Fruit fly (Drosophila melanogaster) whole organism, adult: ENCODE results near the gene how.

Experiments used
- CG11617 ChIP-seq: fragments of 200-800 bp; sonication (Bioruptor generic); optimal IDR thresholded peaks from 2 replicates; lab custom pipeline; 2017; ENCODE audit warnings: mild to moderate bottlenecking, missing biosample characterization, missing genetic modification reagents, missing genetic modification characterization
- CG12768 ChIP-seq: fragments of 200-800 bp; sonication (Bioruptor generic); optimal IDR thresholded peaks from 2 replicates; lab custom pipeline; 2017; ENCODE audit warnings: missing biosample characterization, missing genetic modification characterization, mild to moderate bottlenecking, moderate library complexity, missing genetic modification reagents
- CG14711 ChIP-seq: fragments of 200-800 bp; sonication (Bioruptor generic); optimal IDR thresholded peaks from 2 replicates; lab custom pipeline; 2018; ENCODE audit warnings: missing biosample characterization, mild to moderate bottlenecking, missing genetic modification characterization, moderate library complexity
- CG1620 ChIP-seq: fragments of 200-800 bp; sonication (Bioruptor generic); optimal IDR thresholded peaks from 2 replicates; lab custom pipeline; 2016; ENCODE audit warnings: missing biosample characterization, missing genetic modification characterization
- CG33017 ChIP-seq: fragments of 200-800 bp; sonication (Bioruptor generic); optimal IDR thresholded peaks from 2 replicates; lab custom pipeline; 2018; ENCODE audit warnings: missing biosample characterization, mild to moderate bottlenecking, missing genetic modification characterization, moderate library complexity
- CG5204 ChIP-seq: fragments of 200-800 bp; sonication (Bioruptor generic); optimal IDR thresholded peaks from 2 replicates; lab custom pipeline; 2016; ENCODE audit warnings: missing biosample characterization, missing genetic modification characterization
- CG7045 ChIP-seq: fragments of 200-800 bp; sonication (Bioruptor generic); optimal IDR thresholded peaks from 2 replicates; lab custom pipeline; 2017; ENCODE audit warnings: missing biosample characterization, mild to moderate bottlenecking, missing genetic modification characterization
- CG7101 ChIP-seq: fragments of 200-800 bp; sonication (Bioruptor generic); optimal IDR thresholded peaks from 2 replicates; lab custom pipeline; 2018; ENCODE audit warnings: missing biosample characterization, mild to moderate bottlenecking, missing genetic modification characterization, moderate library complexity
- Clk ChIP-seq: fragments of 200-800 bp; sonication (Bioruptor generic); optimal IDR thresholded peaks from 2 replicates; lab custom pipeline; 2017; ENCODE audit warnings: missing biosample characterization, missing genetic modification characterization
- Crg-1 ChIP-seq: fragments of 200-800 bp; sonication (Bioruptor generic); optimal IDR thresholded peaks from 2 replicates; lab custom pipeline; 2016; ENCODE audit warnings: missing biosample characterization, missing genetic modification characterization
- Hr96 ChIP-seq: fragments of 200-800 bp; sonication (Bioruptor generic); optimal IDR thresholded peaks from 2 replicates; lab custom pipeline; 2016; ENCODE audit warnings: missing biosample characterization, missing genetic modification characterization
- Mnt ChIP-seq: fragments of 200-800 bp; sonication (Bioruptor generic); optimal IDR thresholded peaks from 2 replicates; lab custom pipeline; 2016; ENCODE audit warnings: missing biosample characterization, mild to moderate bottlenecking, missing genetic modification characterization
- bab1 ChIP-seq: fragments of 200-800 bp; sonication (Bioruptor generic); optimal IDR thresholded peaks from 3 replicates; lab custom pipeline; 2019; ENCODE audit warnings: missing biosample characterization, mild to moderate bottlenecking, missing genetic modification characterization, moderate library complexity
- cic ChIP-seq: fragments of 200-800 bp; sonication (Bioruptor generic); optimal IDR thresholded peaks from 2 replicates; lab custom pipeline; 2017; ENCODE audit warnings: missing biosample characterization, mild to moderate bottlenecking, missing genetic modification characterization, moderate library complexity
- cnc ChIP-seq, 2 experiments: fragments of >200 bp; optimal IDR thresholded peaks; 2 replicates each; lab custom pipeline; 2017
- kay ChIP-seq: fragments of 200-800 bp; sonication (Bioruptor generic); peaks from one replicate; lab custom pipeline; 2016; ENCODE audit warnings: missing biosample characterization, missing genetic modification characterization, borderline replicate concordance
- ovo ChIP-seq: fragments of 200-800 bp; sonication (Bioruptor generic); optimal IDR thresholded peaks from 2 replicates; lab custom pipeline; 2016; ENCODE audit warnings: missing biosample characterization, missing genetic modification characterization
- pad ChIP-seq: fragments of 200-800 bp; sonication (Bioruptor generic); optimal IDR thresholded peaks from 3 replicates; lab custom pipeline; 2017; ENCODE audit warnings: missing biosample characterization, missing genetic modification characterization, mild to moderate bottlenecking, moderate library complexity, missing genetic modification reagents
- tj ChIP-seq: fragments of 200-800 bp; sonication (Bioruptor generic); optimal IDR thresholded peaks from 3 replicates; lab custom pipeline; 2017; ENCODE audit warnings: missing biosample characterization, mild to moderate bottlenecking, missing genetic modification characterization, moderate library complexity
- toe ChIP-seq: fragments of 200-800 bp; sonication (Bioruptor generic); optimal IDR thresholded peaks from 2 replicates; lab custom pipeline; 2016; ENCODE audit warnings: missing biosample characterization, missing genetic modification characterization

how gene

dm6 chr3R:22042283-22042875 is 388 bp downstream of the how start:
- TF ChIP-seq Mnt (no peak), tj (GFP tag; lab: Kevin White, UChicago) (peak; percentile 61), CG11617 (GFP tag; lab: Kevin White, UChicago) (no peak), CG5204 (GFP tag; lab: Kevin White, UChicago) (no peak), pad (peak; percentile 26), CG7101 (tag; lab: Kevin White, UChicago) (no peak)

- no peak for TF ChIP-seq kay (GFP tag; lab: Kevin White, UChicago)
- TF ChIP-seq CG14711 = no peak
- no peak for TF ChIP-seq toe (GFP tag; lab: Kevin White, UChicago)
- TF ChIP-seq cnc (optimal IDR thresholded peaks at IDR 0.05; lab: Kevin White, UChicago) = no peak
Observed at dm6 chr3R:22042982-22043381, 991 bp downstream of the how start.

- TF ChIP-seq ovo = no peak
- no peak for TF ChIP-seq CG7101 (tag; lab: Kevin White, UChicago)
- no peak for TF ChIP-seq bab1 (GFP tag; lab: Kevin White, UChicago)
- no peak for TF ChIP-seq cnc (optimal IDR thresholded peaks at IDR 0.05; lab: Kevin White, UChicago)
- TF ChIP-seq CG1620 (GFP tag; lab: Kevin White, UChicago) = no peak
- no peak for TF ChIP-seq CG33017 (tag; lab: Kevin White, UChicago)
- no peak for TF ChIP-seq cic (GFP tag; lab: Kevin White, UChicago)
- no peak for TF ChIP-seq Mnt
- no peak for TF ChIP-seq CG5204 (GFP tag; lab: Kevin White, UChicago)
- TF ChIP-seq CG7045 (GFP tag; lab: Kevin White, UChicago) = no peak
- no peak for TF ChIP-seq tj (GFP tag; lab: Kevin White, UChicago)
- TF ChIP-seq CG14711 = no peak
- TF ChIP-seq kay (GFP tag; lab: Kevin White, UChicago) = no peak
- no peak for TF ChIP-seq pad
- TF ChIP-seq toe (GFP tag; lab: Kevin White, UChicago) = no peak
- no peak for TF ChIP-seq CG11617 (GFP tag; lab: Kevin White, UChicago)
- TF ChIP-seq Clk (GFP tag; lab: Kevin White, UChicago) = no peak
- no peak for TF ChIP-seq Hr96
- TF ChIP-seq CG12768 (GFP tag; lab: Kevin White, UChicago) = no peak
- no peak for TF ChIP-seq Crg-1 (GFP tag; lab: Kevin White, UChicago)
Observed at dm6 chr3R:22043748-22044402, 1.9 kb downstream of the how start.

dm6 chr3R:22044443-22044970 is 2.5 kb downstream of the how start:
- TF ChIP-seq toe (GFP tag; lab: Kevin White, UChicago) (no peak), CG12768 (GFP tag; lab: Kevin White, UChicago) (no peak), kay (GFP tag; lab: Kevin White, UChicago) (no peak), cic (GFP tag; lab: Kevin White, UChicago) (no peak), ovo (no peak), pad (no peak), tj (GFP tag; lab: Kevin White, UChicago) (no peak), CG1620 (GFP tag; lab: Kevin White, UChicago) (no peak), Crg-1 (GFP tag; lab: Kevin White, UChicago) (no peak), bab1 (GFP tag; lab: Kevin White, UChicago) (no peak), CG14711 (no peak), CG5204 (GFP tag; lab: Kevin White, UChicago) (no peak), Mnt (no peak), CG33017 (tag; lab: Kevin White, UChicago) (no peak)

dm6 chr3R:22046231-22046630 is 4.2 kb downstream of the how start:
- peak; percentile 89 for TF ChIP-seq kay (GFP tag; lab: Kevin White, UChicago)
- TF ChIP-seq CG14711 = no peak
- no peak for TF ChIP-seq CG33017 (tag; lab: Kevin White, UChicago)
- TF ChIP-seq cnc (optimal IDR thresholded peaks at IDR 0.05; lab: Kevin White, UChicago) = no peak
- no peak for TF ChIP-seq CG5204 (GFP tag; lab: Kevin White, UChicago)
- TF ChIP-seq bab1 (GFP tag; lab: Kevin White, UChicago) = peak; percentile 30

- TF ChIP-seq CG11617 (GFP tag; lab: Kevin White, UChicago) (no peak), CG14711 (no peak), tj (GFP tag; lab: Kevin White, UChicago) (peak; percentile 38)
Observed at dm6 chr3R:22046723-22047122, 4.7 kb downstream of the how start.

- no peak for TF ChIP-seq CG5204 (GFP tag; lab: Kevin White, UChicago)
- TF ChIP-seq CG7101 (tag; lab: Kevin White, UChicago) = no peak
- no peak for TF ChIP-seq CG33017 (tag; lab: Kevin White, UChicago)
- no peak for TF ChIP-seq CG14711
- TF ChIP-seq Clk (GFP tag; lab: Kevin White, UChicago) = no peak
- TF ChIP-seq cic (GFP tag; lab: Kevin White, UChicago) = no peak
- no peak for TF ChIP-seq Hr96
- no peak for TF ChIP-seq CG12768 (GFP tag; lab: Kevin White, UChicago)
- TF ChIP-seq Crg-1 (GFP tag; lab: Kevin White, UChicago) = no peak
- no peak for TF ChIP-seq ovo
- no peak for TF ChIP-seq cnc (optimal IDR thresholded peaks at IDR 0.05; lab: Kevin White, UChicago)
Observed at dm6 chr3R:22047412-22047811, 5.4 kb downstream of the how start.
